Fruit fly (Drosophila melanogaster): Measurements from ENCODE around the gene CG3078.
A peak's percentile ranks its signal among the peaks of the same experiment; 100 is the strongest.

The CG3078 gene

dm6 chrX:2259763-2260162, at the start of gene CG3078:
CG3078 (minus strand) TSS chrX:2259863.
- TF ChIP-seq noc (tag; optimal IDR thresholded peaks at IDR 0.05): no peak

- TF ChIP-seq noc (tag; optimal IDR thresholded peaks at IDR 0.05): no peak
These were observed 48.8 kb upstream of the CG3078 start for dm6 chrX:2308403-2308965.

- no peak for TF ChIP-seq noc (tag; optimal IDR thresholded peaks at IDR 0.05)
These were observed 47.9 kb upstream of the CG3078 start for dm6 chrX:2307564-2307963.

- no peak for TF ChIP-seq noc (tag; optimal IDR thresholded peaks at IDR 0.05)
These were observed 47.1 kb upstream of the CG3078 start for dm6 chrX:2306760-2307159.

dm6 chrX:2306307-2306706, 46.6 kb upstream of the CG3078 start:
- TF ChIP-seq noc (tag; optimal IDR thresholded peaks at IDR 0.05): peak; percentile 36

- TF ChIP-seq noc (tag; optimal IDR thresholded peaks at IDR 0.05): peak; percentile 46
These were observed 46.2 kb upstream of the CG3078 start for dm6 chrX:2305842-2306300.

- TF ChIP-seq noc (tag; optimal IDR thresholded peaks at IDR 0.05): no peak
These were observed 45.6 kb upstream of the CG3078 start for dm6 chrX:2305281-2305680.

dm6 chrX:2304514-2305235, 45.0 kb upstream of the CG3078 start:
- no peak for TF ChIP-seq noc (tag; optimal IDR thresholded peaks at IDR 0.05)

dm6 chrX:2303771-2304513, 44.3 kb upstream of the CG3078 start:
- peak; percentile 95 for TF ChIP-seq noc (tag; optimal IDR thresholded peaks at IDR 0.05)

dm6 chrX:2302875-2303274, 43.2 kb upstream of the CG3078 start:
- no peak for TF ChIP-seq noc (tag; optimal IDR thresholded peaks at IDR 0.05)

- peak; percentile 41 for TF ChIP-seq noc (tag; optimal IDR thresholded peaks at IDR 0.05)
These were observed 42.2 kb upstream of the CG3078 start for dm6 chrX:2301613-2302522.

- peak; percentile 81 for TF ChIP-seq noc (tag; optimal IDR thresholded peaks at IDR 0.05)
These were observed 41.4 kb upstream of the CG3078 start for dm6 chrX:2301069-2301508.

dm6 chrX:2300293-2301068, 40.8 kb upstream of the CG3078 start:
- peak; percentile 89 for TF ChIP-seq noc (tag; optimal IDR thresholded peaks at IDR 0.05)

dm6 chrX:2298708-2299370, 39.2 kb upstream of the CG3078 start:
- no peak for TF ChIP-seq noc (tag; optimal IDR thresholded peaks at IDR 0.05)

Measured in whole organism, larva.